Worm (Caenorhabditis elegans): ENCODE results near the gene msp-36.

The msp-36 gene

ce11 chrIV:10075034-10075510, 20.2 kb upstream of the msp-36 start, which contains the start of the genes ttbk-4 and W01B6.4:
ttbk-4 (minus strand) TSS chrIV:10075134.
W01B6.4 (plus strand) TSS chrIV:10075460.
- TF ChIP-seq C34F6.9 (tag; optimal IDR thresholded peaks at IDR 0.05) (no peak), ceh-82 (tag; optimal IDR thresholded peaks at IDR 0.05) (no peak), crh-2 (tag; optimal IDR thresholded peaks at IDR 0.05) (no peak), ztf-1 (GFP tag; conservative IDR thresholded peaks at IDR 0.05) (no peak), nhr-23 (tag; optimal IDR thresholded peaks at IDR 0.05) (no peak), ztf-11 (tag; optimal IDR thresholded peaks at IDR 0.05) (no peak), Y55F3AM.14 (GFP tag; optimal IDR thresholded peaks at IDR 0.05) (no peak), ztf-4 (tag; optimal IDR thresholded peaks at IDR 0.05) (no peak), nhr-237 (tag; optimal IDR thresholded peaks at IDR 0.05) (no peak), ZK546.5 (tag; optimal IDR thresholded peaks at IDR 0.05) (no peak), dmd-4 (tag; optimal IDR thresholded peaks at IDR 0.05) (no peak), sma-9 (GFP tag; optimal IDR thresholded peaks at IDR 0.05) (no peak), sma-9 (tag; optimal IDR thresholded peaks at IDR 0.05) (no peak), snpc-4 (tag; optimal IDR thresholded peaks at IDR 0.05) (no peak), nhr-77 (tag; optimal IDR thresholded peaks at IDR 0.05) (no peak), sem-4 (tag; optimal IDR thresholded peaks at IDR 0.05) (no peak), sma-3 (GFP tag; optimal IDR thresholded peaks at IDR 0.05) (no peak), gmeb-1 (tag; optimal IDR thresholded peaks at IDR 0.05) (no peak), ceh-16 (tag; optimal IDR thresholded peaks at IDR 0.05) (no peak), nhr-25 (tag; optimal IDR thresholded peaks at IDR 0.05) (no peak), unc-39 (tag; optimal IDR thresholded peaks at IDR 0.05) (no peak)

- TF ChIP-seq dmd-4 (tag; optimal IDR thresholded peaks at IDR 0.05) (no peak), unc-39 (tag; optimal IDR thresholded peaks at IDR 0.05) (no peak), mab-5 (tag; optimal IDR thresholded peaks at IDR 0.05) (no peak), nhr-237 (tag; optimal IDR thresholded peaks at IDR 0.05) (no peak), lsy-2 (tag; optimal IDR thresholded peaks at IDR 0.05) (no peak), alr-1 (tag; optimal IDR thresholded peaks at IDR 0.05) (no peak), F13H6.1 (tag; optimal IDR thresholded peaks at IDR 0.05) (no peak), lin-13 (GFP tag; optimal IDR thresholded peaks at IDR 0.05) (no peak), ztf-11 (tag; optimal IDR thresholded peaks at IDR 0.05) (no peak), egl-27 (tag; optimal IDR thresholded peaks at IDR 0.05) (no peak), gmeb-1 (tag; optimal IDR thresholded peaks at IDR 0.05) (no peak)
Measured at ce11 chrIV:10075899-10076298, 19.3 kb upstream of the msp-36 start, which contains the start of gene W01B6.5. W01B6.5 (plus strand) TSS chrIV:10076199.

- TF ChIP-seq nhr-12 (tag; optimal IDR thresholded peaks at IDR 0.05) (no peak), ztf-4 (tag; optimal IDR thresholded peaks at IDR 0.05) (no peak), ceh-82 (tag; optimal IDR thresholded peaks at IDR 0.05) (no peak), sem-4 (tag; optimal IDR thresholded peaks at IDR 0.05) (no peak), nhr-10 (tag; optimal IDR thresholded peaks at IDR 0.05) (no peak), fos-1 (tag; optimal IDR thresholded peaks at IDR 0.05) (no peak), blmp-1 (tag; optimal IDR thresholded peaks at IDR 0.05; ENCODE audit: insufficient read depth) (no peak)
Measured at ce11 chrIV:10078003-10078402, 17.2 kb upstream of the msp-36 start.

ce11 chrIV:10080816-10081215, 14.4 kb upstream of the msp-36 start, which contains the start of gene W01B6.6:
W01B6.6 (plus strand) TSS chrIV:10081116.
- TF ChIP-seq gmeb-1 (tag; optimal IDR thresholded peaks at IDR 0.05), result no peak
- no peak for TF ChIP-seq C34F6.9 (tag; optimal IDR thresholded peaks at IDR 0.05)
- no peak for TF ChIP-seq nhr-129 (tag; optimal IDR thresholded peaks at IDR 0.05)
- no peak for TF ChIP-seq elt-1 (tag; optimal IDR thresholded peaks at IDR 0.05)
- no peak for TF ChIP-seq crh-2 (tag; optimal IDR thresholded peaks at IDR 0.05)
- TF ChIP-seq Y55F3AM.14 (GFP tag; optimal IDR thresholded peaks at IDR 0.05), result no peak
- no peak for TF ChIP-seq nhr-25 (tag; optimal IDR thresholded peaks at IDR 0.05)
- no peak for TF ChIP-seq alr-1 (tag; optimal IDR thresholded peaks at IDR 0.05)
- no peak for TF ChIP-seq lin-13 (GFP tag; optimal IDR thresholded peaks at IDR 0.05)
- no peak for TF ChIP-seq ztf-4 (tag; optimal IDR thresholded peaks at IDR 0.05)
- TF ChIP-seq egl-27 (tag; optimal IDR thresholded peaks at IDR 0.05), result no peak
- TF ChIP-seq aly-2 (tag; optimal IDR thresholded peaks at IDR 0.05), result no peak
- no peak for TF ChIP-seq mab-5 (tag; optimal IDR thresholded peaks at IDR 0.05)
- no peak for TF ChIP-seq mdl-1 (tag; optimal IDR thresholded peaks at IDR 0.05)
- no peak for TF ChIP-seq R02D3.7 (tag; optimal IDR thresholded peaks at IDR 0.05)
- no peak for TF ChIP-seq nhr-237 (tag; optimal IDR thresholded peaks at IDR 0.05)
- TF ChIP-seq sma-3 (GFP tag; optimal IDR thresholded peaks at IDR 0.05), result no peak
- TF ChIP-seq nhr-77 (tag; optimal IDR thresholded peaks at IDR 0.05), result no peak
- no peak for TF ChIP-seq peb-1 (tag; optimal IDR thresholded peaks at IDR 0.05)
- no peak for TF ChIP-seq sem-4 (tag; optimal IDR thresholded peaks at IDR 0.05)

All from whole organism, L2 larva.